ENCODE assay signal across 3 worm cellular contexts in genomic region chrIII:7179538-7180301, ce11.
TF ChIP-seq lines count a peak whose summit lies in the region.

Gene rps-14 (minus strand): TSS chrIII:7179588.
Gene rpl-36 (plus strand): TSS chrIII:7180251.

TF ChIP-seq in whole organism, L1 larva, 84 proteins besides CTCF, POLR2A, EP300 and RAD21 (continued from another document and continues in another):
- TF ChIP-seq ceh-8 (GFP tag; optimal IDR thresholded peaks at IDR 0.05; lab: Kevin White, UChicago) (peak; percentile 67), sup-37 (GFP tag; optimal IDR thresholded peaks at IDR 0.05; lab: Kevin White, UChicago) (no peak), jun-1 (tag; optimal IDR thresholded peaks at IDR 0.05; lab: Kevin White, UChicago) (peak; percentile 86), ces-1 (GFP tag; optimal IDR thresholded peaks at IDR 0.05; lab: Kevin White, UChicago) (no peak), mdl-1 (tag; optimal IDR thresholded peaks at IDR 0.05; lab: Kevin White, UChicago) (peak in 1 of 2 experiments; percentile 82), elt-3 (tag; optimal IDR thresholded peaks at IDR 0.05; lab: Kevin White, UChicago) (peak in 3 of 6 experiments; percentile 76 to 94 (median 88)), sptf-1 (tag; optimal IDR thresholded peaks at IDR 0.05; lab: Kevin White, UChicago) (no peak), mab-9 (GFP tag; IDR thresholded peaks at IDR 0.05; lab: Robert Waterston, UW) (peak; percentile 59), nhr-76 (tag; optimal IDR thresholded peaks at IDR 0.05; lab: Kevin White, UChicago) (no peak), unc-86 (tag; optimal IDR thresholded peaks at IDR 0.05; lab: Kevin White, UChicago) (peak; percentile 80), pag-3 (tag; optimal IDR thresholded peaks at IDR 0.05; lab: Kevin White, UChicago; ENCODE audit: borderline replicate concordance, insufficient read depth) (no peak), dsc-1 (tag; optimal IDR thresholded peaks at IDR 0.05; lab: Kevin White, UChicago) (peak; percentile 89), tlp-1 (tag; optimal IDR thresholded peaks at IDR 0.05; lab: Kevin White, UChicago) (no peak), C04F5.9 (tag; optimal IDR thresholded peaks at IDR 0.05; lab: Kevin White, UChicago) (peak; percentile 78), lin-14 (GFP tag; optimal IDR thresholded peaks at IDR 0.05; lab: Kevin White, UChicago) (peak; percentile 92), ceh-90 (tag; optimal IDR thresholded peaks at IDR 0.05; lab: Kevin White, UChicago) (peak; percentile 34), ztf-11 (tag; optimal IDR thresholded peaks at IDR 0.05; lab: Kevin White, UChicago) (peak in 1 of 2 experiments; percentile 75), nhr-85 (tag; lab: Kevin White, UChicago) (peak; percentile 94), sox-4 (tag; optimal IDR thresholded peaks at IDR 0.05; lab: Kevin White, UChicago) (peak; percentile 59), nhr-12 (tag; optimal IDR thresholded peaks at IDR 0.05; lab: Kevin White, UChicago) (no peak), unc-130 (tag; optimal IDR thresholded peaks at IDR 0.05; lab: Kevin White, UChicago) (peak; percentile 96), efl-3 (GFP tag; optimal IDR thresholded peaks at IDR 0.05; lab: Kevin White, UChicago) (no peak), fos-1 (tag; optimal IDR thresholded peaks at IDR 0.05; lab: Kevin White, UChicago) (peak; percentile 84), zag-1 (tag; optimal IDR thresholded peaks at IDR 0.05; lab: Kevin White, UChicago) (peak; percentile 51), hlh-17 (GFP tag; optimal IDR thresholded peaks at IDR 0.05; lab: Kevin White, UChicago; ENCODE audit: borderline replicate concordance) (no peak), unc-98 (GFP tag; IDR thresholded peaks at IDR 0.05; lab: Robert Waterston, UW) (no peak), ets-5 (GFP tag; IDR thresholded peaks at IDR 0.05; lab: Robert Waterston, UW) (no peak), nhr-71 (tag; optimal IDR thresholded peaks at IDR 0.05; lab: Kevin White, UChicago) (peak; percentile 93), unc-30 (tag; optimal IDR thresholded peaks at IDR 0.05; lab: Kevin White, UChicago) (no peak), nhr-84 (tag; optimal IDR thresholded peaks at IDR 0.05; lab: Kevin White, UChicago) (no peak), irx-1 (tag; optimal IDR thresholded peaks at IDR 0.05; lab: Kevin White, UChicago) (peak; percentile 83), nhr-47 (tag; optimal IDR thresholded peaks at IDR 0.05; lab: Kevin White, UChicago) (peak; percentile 92), hpl-2 (GFP tag; optimal IDR thresholded peaks at IDR 0.05; lab: Kevin White, UChicago) (peak; percentile 78), lin-13 (GFP tag; optimal IDR thresholded peaks at IDR 0.05; lab: Kevin White, UChicago) (peak; percentile 87), isw-1 (GFP tag; IDR thresholded peaks at IDR 0.05; lab: Robert Waterston, UW) (peak; percentile 94), nhr-90 (tag; optimal IDR thresholded peaks at IDR 0.05; lab: Kevin White, UChicago; ENCODE audit: poor library complexity) (peak; percentile 92), hlh-4 (tag; optimal IDR thresholded peaks at IDR 0.05; lab: Kevin White, UChicago) (no peak), snu-23 (GFP tag; optimal IDR thresholded peaks at IDR 0.05; lab: Kevin White, UChicago) (peak; percentile 95), ceh-88 (GFP tag; IDR thresholded peaks at IDR 0.05; lab: Robert Waterston, UW) (peak; percentile 68), aha-1 (tag; optimal IDR thresholded peaks at IDR 0.05; lab: Kevin White, UChicago) (peak; percentile 77), skn-1 (tag; optimal IDR thresholded peaks at IDR 0.05; lab: Kevin White, UChicago) (peak; percentile 94), egl-27 (tag; optimal IDR thresholded peaks at IDR 0.05; lab: Kevin White, UChicago) (peak in 1 of 2 experiments; percentile 59), blmp-1 (tag; optimal IDR thresholded peaks at IDR 0.05; lab: Kevin White, UChicago) (peak; percentile 93), snpc-4 (tag; optimal IDR thresholded peaks at IDR 0.05; lab: Kevin White, UChicago) (peak; percentile 82)

TF ChIP-seq in whole organism, L3 larva, 47 proteins besides CTCF, POLR2A, EP300 and RAD21 (continued from another document):
- peak; percentile 91 for TF ChIP-seq lsy-12 (tag; optimal IDR thresholded peaks at IDR 0.05; lab: Kevin White, UChicago)
- TF ChIP-seq fkh-2 (tag; optimal IDR thresholded peaks at IDR 0.05; lab: Kevin White, UChicago): no peak
- no peak for TF ChIP-seq mdl-1 (tag; optimal IDR thresholded peaks at IDR 0.05; lab: Kevin White, UChicago)
- peak; percentile 93 for TF ChIP-seq lin-39 (tag; optimal IDR thresholded peaks at IDR 0.05; lab: Kevin White, UChicago)
- TF ChIP-seq ceh-16 (tag; optimal IDR thresholded peaks at IDR 0.05; lab: Kevin White, UChicago): no peak
- no peak for TF ChIP-seq nhr-28 (tag; optimal IDR thresholded peaks at IDR 0.05; lab: Kevin White, UChicago)
- no peak for TF ChIP-seq nhr-67 (tag; optimal IDR thresholded peaks at IDR 0.05; lab: Kevin White, UChicago)
- peak; percentile 78 for TF ChIP-seq egl-5 (tag; optimal IDR thresholded peaks at IDR 0.05; lab: Kevin White, UChicago)
- peak; percentile 81 for TF ChIP-seq egl-27 (tag; optimal IDR thresholded peaks at IDR 0.05; lab: Kevin White, UChicago)
- peak; percentile 78 for TF ChIP-seq pqm-1 (tag; optimal IDR thresholded peaks at IDR 0.05; lab: Kevin White, UChicago)
- no peak for TF ChIP-seq nhr-237 (tag; optimal IDR thresholded peaks at IDR 0.05; lab: Kevin White, UChicago)
- peak; percentile 62 for TF ChIP-seq ztf-4 (tag; optimal IDR thresholded peaks at IDR 0.05; lab: Kevin White, UChicago)
- TF ChIP-seq ama-1 (optimal IDR thresholded peaks at IDR 0.05; lab: Kevin White, UChicago): peak; percentile 85
- TF ChIP-seq ztf-11 (tag; optimal IDR thresholded peaks at IDR 0.05; lab: Kevin White, UChicago): no peak
- TF ChIP-seq nfya-1 (tag; optimal IDR thresholded peaks at IDR 0.05; lab: Kevin White, UChicago; ENCODE audit: insufficient read depth): peak; percentile 96
- peak; percentile 65 for TF ChIP-seq snpc-4 (tag; optimal IDR thresholded peaks at IDR 0.05; lab: Kevin White, UChicago)
- TF ChIP-seq lin-15B (tag; optimal IDR thresholded peaks at IDR 0.05; lab: Kevin White, UChicago): peak; percentile 96
- TF ChIP-seq nhr-43 (tag; optimal IDR thresholded peaks at IDR 0.05; lab: Kevin White, UChicago; ENCODE audit: poor library complexity, severe bottlenecking): peak; percentile 68
- no peak for TF ChIP-seq aly-2 (tag; optimal IDR thresholded peaks at IDR 0.05; lab: Kevin White, UChicago)
- TF ChIP-seq elt-1 (tag; optimal IDR thresholded peaks at IDR 0.05; lab: Kevin White, UChicago): peak; percentile 33
- TF ChIP-seq elt-2 (tag; optimal IDR thresholded peaks at IDR 0.05; lab: Kevin White, UChicago): peak; percentile 61
- no peak for TF ChIP-seq unc-39 (tag; optimal IDR thresholded peaks at IDR 0.05; lab: Kevin White, UChicago)
- no peak for TF ChIP-seq mml-1 (tag; optimal IDR thresholded peaks at IDR 0.05; lab: Kevin White, UChicago)
- TF ChIP-seq fkh-10 (GFP tag; optimal IDR thresholded peaks at IDR 0.05; lab: Kevin White, UChicago): peak; percentile 61
- peak; percentile 95 for TF ChIP-seq nhr-25 (tag; optimal IDR thresholded peaks at IDR 0.05; lab: Kevin White, UChicago)
- TF ChIP-seq ceh-82 (tag; optimal IDR thresholded peaks at IDR 0.05; lab: Kevin White, UChicago): no peak
- TF ChIP-seq nhr-77 (tag; optimal IDR thresholded peaks at IDR 0.05; lab: Kevin White, UChicago): no peak
- no peak for TF ChIP-seq unc-62 (GFP tag; optimal IDR thresholded peaks at IDR 0.05; lab: Kevin White, UChicago)

TF ChIP-seq in whole organism, young adult, 124 proteins besides CTCF, POLR2A, EP300 and RAD21 (continued from another document):
- TF ChIP-seq pha-4 (tag; optimal IDR thresholded peaks at IDR 0.05; lab: Kevin White, UChicago) (peak; percentile 89), nhr-179 (tag; optimal IDR thresholded peaks at IDR 0.05; lab: Kevin White, UChicago) (no peak), snpc-3.4 (tag; optimal IDR thresholded peaks at IDR 0.05; lab: Kevin White, UChicago) (peak; percentile 70), lsl-1 (GFP tag; optimal IDR thresholded peaks at IDR 0.05; lab: Kevin White, UChicago) (peak; percentile 13), madf-6 (GFP tag; IDR thresholded peaks at IDR 0.05; lab: Robert Waterston, UW) (peak; percentile 70), nfyb-1 (GFP tag; IDR thresholded peaks at IDR 0.05; lab: Robert Waterston, UW) (0 out of 2 replicates have a peak, but pooled peaks have one; percentile 47), lin-54 (GFP tag; optimal IDR thresholded peaks at IDR 0.05; lab: Kevin White, UChicago) (peak; percentile 81), Y67H2A.10 (GFP tag; conservative IDR thresholded peaks at IDR 0.05; lab: Robert Waterston, UW) (peak; percentile 23; the same call in 1 of the 2 replicates), Y53F4B.3 (GFP tag; IDR thresholded peaks at IDR 0.05; lab: Robert Waterston, UW) (no peak), mcd-1 (GFP tag; IDR thresholded peaks at IDR 0.05; lab: Robert Waterston, UW) (peak; percentile 84), cebp-1 (GFP tag; IDR thresholded peaks at IDR 0.05; lab: Robert Waterston, UW) (no peak), cebp-1 (tag; optimal IDR thresholded peaks at IDR 0.05; lab: Kevin White, UChicago) (peak; percentile 77), pbrm-1 (GFP tag; IDR thresholded peaks at IDR 0.05; lab: Robert Waterston, UW) (peak; percentile 69), snpc-1.1 (tag; optimal IDR thresholded peaks at IDR 0.05; lab: Kevin White, UChicago; ENCODE audit: insufficient read depth) (peak; percentile 40), nhr-90 (tag; optimal IDR thresholded peaks at IDR 0.05; lab: Kevin White, UChicago) (no peak), ceh-91 (GFP tag; IDR thresholded peaks at IDR 0.05; lab: Robert Waterston, UW) (peak; percentile 62; the same call in 1 of the 2 replicates), F23B12.7 (tag; optimal IDR thresholded peaks at IDR 0.05; lab: Kevin White, UChicago; ENCODE audit: insufficient read depth) (peak; percentile 96)
